Worm (Caenorhabditis elegans) whole organism, young adult: ENCODE results near the gene F55C12.2.

Source experiments
- D2030.7 ChIP-seq: fragments of 200-800 bp; sonication (Bioruptor generic); IDR thresholded peaks from 2 replicates; pipeline ENCODE4 v1.3.6; 2022; ENCODE audit warnings: missing genetic modification reagents, missing genetic modification characterization, missing compliant biosample characterization
- F22D6.2 ChIP-seq: sonication (generic microtip); optimal IDR thresholded peaks from 2 replicates; lab custom pipeline; 2016; ENCODE audit warnings: mild to moderate bottlenecking, missing genetic modification characterization, missing compliant biosample characterization
- bed-1 ChIP-seq: fragments of 200-800 bp; sonication (Bioruptor generic); IDR thresholded peaks from 2 replicates; pipeline ENCODE4 v1.3.6; 2022; ENCODE audit warnings: missing genetic modification reagents, missing genetic modification characterization, missing compliant biosample characterization
- dpff-1 ChIP-seq: sonication (generic microtip); optimal IDR thresholded peaks from 2 replicates; lab custom pipeline; 2017; ENCODE audit warnings: mild to moderate bottlenecking, missing genetic modification characterization, missing compliant biosample characterization
- egrh-3 ChIP-seq: fragments of 200-800 bp; sonication (Bioruptor generic); IDR thresholded peaks from 2 replicates; pipeline ENCODE4 v1.3.6; 2022; ENCODE audit warnings: missing genetic modification reagents, missing genetic modification characterization, missing compliant biosample characterization
- mel-28 ChIP-seq: sonication (generic microtip); optimal IDR thresholded peaks from 2 replicates; lab custom pipeline; 2016; ENCODE audit warnings: borderline replicate concordance, mild to moderate bottlenecking, missing genetic modification characterization, missing compliant biosample characterization

- TF ChIP-seq F22D6.2 (tag; lab: Kevin White, UChicago) (no peak), bed-1 (GFP tag; lab: Robert Waterston, UW) (no peak), D2030.7 (no peak), egrh-3 (GFP tag; lab: Robert Waterston, UW) (no peak), mel-28 (tag; lab: Kevin White, UChicago) (no peak), dpff-1 (tag; lab: Kevin White, UChicago) (no peak)
Observed at ce11 chrII:5913897-5914296, 37.3 kb downstream of the F55C12.2 start.
